Worm (Caenorhabditis elegans): ENCODE results near the gene fkh-3.
A peak's percentile ranks its signal among the peaks of the same experiment; 100 is the strongest.

DNA sequence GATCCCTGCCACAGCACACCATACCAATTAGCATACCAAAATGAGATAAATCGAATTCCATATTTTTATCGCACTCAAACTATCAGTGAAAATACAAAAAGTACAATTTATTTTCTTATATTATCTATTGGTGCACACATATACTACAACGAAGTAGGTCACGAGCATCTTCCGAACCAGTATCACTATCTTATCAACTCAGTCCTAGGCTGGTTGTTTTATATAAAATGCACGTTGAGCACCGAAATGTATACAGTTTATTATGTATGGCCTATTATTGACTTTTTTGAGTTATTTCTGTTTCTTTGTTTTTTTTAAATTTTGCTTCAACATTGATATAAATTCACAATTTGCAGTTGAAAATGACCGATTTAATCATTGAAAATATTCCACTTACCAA lies 7.5 kb downstream of the fkh-3 start, which contains the start of gene C29F7.2:
- no peak for TF ChIP-seq nhr-6 (tag; optimal IDR thresholded peaks at IDR 0.05)
- TF ChIP-seq lsy-2 (tag; optimal IDR thresholded peaks at IDR 0.05) = no peak
- no peak for TF ChIP-seq fkh-10 (GFP tag; optimal IDR thresholded peaks at IDR 0.05)
- TF ChIP-seq madf-5 (GFP tag; IDR thresholded peaks at IDR 0.05) = no peak
- peak in 1 of 2 experiments; percentile 61 for TF ChIP-seq unc-62 (GFP tag; optimal IDR thresholded peaks at IDR 0.05 in 1 of 2)
- TF ChIP-seq unc-62 (tag; optimal IDR thresholded peaks at IDR 0.05) = no peak
- TF ChIP-seq zip-11 (GFP tag; IDR thresholded peaks at IDR 0.05) = no peak
- no peak for TF ChIP-seq unc-39 (tag; optimal IDR thresholded peaks at IDR 0.05)
- TF ChIP-seq F10B5.3 (tag; optimal IDR thresholded peaks at IDR 0.05) = no peak

Measured in whole organism, L4 larva.